Fruit fly (Drosophila melanogaster): Measurements from ENCODE around the gene ush.

Gene ush

dm6 chr2L:493274-493673 is 17.3 kb downstream of the ush start (continued):
- TF ChIP-seq Taf1 (GFP tag; IDR thresholded peaks at IDR 0.05) (no peak), Dbx (GFP tag; IDR thresholded peaks at IDR 0.05) (no peak), eve (GFP tag; optimal IDR thresholded peaks at IDR 0.05) (peak in 1 of 2 experiments; percentile 76), hbn (GFP tag; IDR thresholded peaks at IDR 0.05; ENCODE audit: partially characterized antibody) (no peak), al (GFP tag; IDR thresholded peaks at IDR 0.05) (no peak), CG1024 (GFP tag; IDR thresholded peaks at IDR 0.05) (0 out of 2 replicates have a peak, but pooled peaks have one; percentile 16), esg (GFP tag; conservative IDR thresholded peaks at IDR 0.05) (peak; percentile 28; the same call in 1 of the 2 replicates), yki (optimal IDR thresholded peaks at IDR 0.05) (no peak), TFAM (GFP tag; optimal IDR thresholded peaks at IDR 0.05) (no peak), vfl (GFP tag; optimal IDR thresholded peaks at IDR 0.05) (no peak), MESR4 (GFP tag; optimal IDR thresholded peaks at IDR 0.05) (no peak), CG2875 (GFP tag; optimal IDR thresholded peaks at IDR 0.05) (no peak), dpn (GFP tag; optimal IDR thresholded peaks at IDR 0.05) (peak in 1 of 2 experiments; percentile 38), dysf (GFP tag; IDR thresholded peaks at IDR 0.05) (peak; percentile 51; the same call in 2 of the 3 replicates), Side (GFP tag; optimal IDR thresholded peaks at IDR 0.05) (no peak), fd64A (GFP tag; optimal IDR thresholded peaks at IDR 0.05) (no peak), trh (GFP tag; optimal IDR thresholded peaks at IDR 0.05) (no peak), CG2120 (GFP tag; optimal IDR thresholded peaks at IDR 0.05) (peak; percentile 5), chn (GFP tag; optimal IDR thresholded peaks at IDR 0.05) (no peak), CG14050 (GFP tag; IDR thresholded peaks at IDR 0.05) (no peak), Nf-YC (tag; optimal IDR thresholded peaks at IDR 0.05) (no peak), Ptx1 (GFP tag; IDR thresholded peaks at IDR 0.05) (peak; percentile 75), CG8290 (GFP tag; optimal IDR thresholded peaks at IDR 0.05) (peak; percentile 21), CG8290 (tag; optimal IDR thresholded peaks at IDR 0.05) (no peak), Fer1 (GFP tag; optimal IDR thresholded peaks at IDR 0.05) (no peak), cas (GFP tag; IDR thresholded peaks at IDR 0.05) (no peak), Sox102F (GFP tag; optimal IDR thresholded peaks at IDR 0.05) (peak; percentile 75), sr (GFP tag; IDR thresholded peaks at IDR 0.05) (no peak), Neu2 (GFP tag; optimal IDR thresholded peaks at IDR 0.05; ENCODE audit: borderline replicate concordance) (no peak), Xbp1 (GFP tag; optimal IDR thresholded peaks at IDR 0.05) (peak; percentile 62), CG13775 (GFP tag; optimal IDR thresholded peaks at IDR 0.05) (no peak), Ada2b (GFP tag; IDR thresholded peaks at IDR 0.05) (peak; percentile 57), CG8388 (GFP tag; optimal IDR thresholded peaks at IDR 0.05) (peak; percentile 42), CG2129 (GFP tag; IDR thresholded peaks at IDR 0.05; ENCODE audit: partially characterized antibody) (no peak), CG8765 (GFP tag; IDR thresholded peaks at IDR 0.05) (no peak), schlank (tag; optimal IDR thresholded peaks at IDR 0.05) (no peak), CG18262 (tag; optimal IDR thresholded peaks at IDR 0.05) (no peak), CrebB (tag; optimal IDR thresholded peaks at IDR 0.05) (no peak), pros (GFP tag; optimal IDR thresholded peaks at IDR 0.05) (no peak), grau (tag; optimal IDR thresholded peaks at IDR 0.05) (peak; percentile 34), CG11723 (GFP tag; optimal IDR thresholded peaks at IDR 0.05) (no peak), Oli (tag; optimal IDR thresholded peaks at IDR 0.05) (peak; percentile 47), bab2 (GFP tag; optimal IDR thresholded peaks at IDR 0.05) (peak; percentile 40), Jarid2 (GFP tag; optimal IDR thresholded peaks at IDR 0.05) (no peak), Sry-β (GFP tag; optimal IDR thresholded peaks at IDR 0.05) (no peak), pnt (GFP tag; optimal IDR thresholded peaks at IDR 0.05) (no peak), fd102C (GFP tag; optimal IDR thresholded peaks at IDR 0.05) (no peak), sd (tag; optimal IDR thresholded peaks at IDR 0.05) (no peak), wdn (GFP tag; IDR thresholded peaks at IDR 0.05) (no peak), Hsf (GFP tag; optimal IDR thresholded peaks at IDR 0.05) (peak; percentile 50), CG3847 (GFP tag; IDR thresholded peaks at IDR 0.05) (no peak), gcm2 (GFP tag; optimal IDR thresholded peaks at IDR 0.05) (peak; percentile 14), tap (tag; optimal IDR thresholded peaks at IDR 0.05) (no peak)

Data from whole organism, embryonic.